Worm (Caenorhabditis elegans): ENCODE measurements around the gene pqn-62.

pqn-62 gene

DNA sequence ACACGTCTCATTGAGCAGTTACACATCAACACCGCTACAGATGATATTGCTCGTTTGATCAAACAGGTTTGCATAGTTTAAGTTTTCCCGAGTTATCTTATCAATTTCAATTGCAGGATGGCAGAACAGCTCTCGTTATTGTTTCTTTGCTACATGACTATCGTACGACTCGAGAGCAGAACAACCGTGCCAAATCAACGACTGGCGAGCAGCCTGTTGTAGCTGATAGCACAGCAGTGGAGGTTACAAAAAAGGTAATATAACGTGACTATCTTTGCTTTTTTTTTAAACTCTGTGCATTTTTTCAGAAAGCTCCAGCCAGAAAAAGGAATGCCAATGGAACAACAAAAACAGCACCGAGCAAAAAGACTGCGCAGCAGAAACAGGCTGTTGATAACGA lies 6.5 kb downstream of the pqn-62 start:
- TF ChIP-seq fos-1 (tag; optimal IDR thresholded peaks at IDR 0.05): peak; percentile 43
- no peak for TF ChIP-seq nhr-23 (tag; optimal IDR thresholded peaks at IDR 0.05)
- TF ChIP-seq snpc-4 (tag; optimal IDR thresholded peaks at IDR 0.05): no peak
- TF ChIP-seq zag-1 (tag; optimal IDR thresholded peaks at IDR 0.05): no peak
- TF ChIP-seq ceh-82 (tag; optimal IDR thresholded peaks at IDR 0.05): no peak

DNA sequence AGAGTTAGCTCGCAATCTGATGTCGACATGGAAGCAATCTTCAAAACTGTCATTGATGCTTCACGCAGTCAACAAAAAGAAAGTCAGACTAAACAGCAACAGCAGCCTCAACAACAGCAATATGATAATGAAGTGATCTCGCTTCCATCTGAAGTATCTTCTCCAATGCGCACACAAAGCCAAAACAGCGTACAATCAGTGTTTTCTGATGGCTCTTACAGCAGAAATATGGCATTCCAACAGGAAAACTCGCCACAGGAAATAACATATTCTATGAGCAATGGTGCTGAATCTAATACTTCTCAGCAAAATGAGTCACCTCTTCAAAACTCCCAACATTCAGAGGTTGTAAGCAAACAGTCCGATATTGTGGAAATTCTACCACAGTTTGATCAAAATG lies 7.0 kb downstream of the pqn-62 start:
- TF ChIP-seq nhr-237 (tag; optimal IDR thresholded peaks at IDR 0.05): no peak
- TF ChIP-seq peb-1 (tag; optimal IDR thresholded peaks at IDR 0.05): no peak

DNA sequence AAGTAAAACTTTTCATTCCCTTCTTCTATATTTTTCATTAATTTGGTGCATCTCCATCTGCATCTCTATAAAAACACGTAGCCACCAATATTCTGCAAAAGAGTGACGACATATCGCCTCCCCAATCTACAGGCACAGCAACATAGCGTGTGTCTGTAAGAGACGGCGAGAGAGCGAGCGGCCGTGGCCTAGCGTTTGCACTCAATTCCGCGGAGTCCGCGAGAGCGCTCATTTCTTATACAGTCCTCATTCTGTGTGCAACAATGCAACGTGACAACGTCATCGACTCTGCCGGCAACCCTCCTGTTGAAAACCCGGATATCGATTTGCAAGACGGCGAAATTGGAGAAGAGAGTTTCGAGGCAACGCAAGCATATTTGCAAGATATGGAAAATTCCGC lies 9.7 kb downstream of the pqn-62 start, which contains the start of gene H28G03.2:
Gene H28G03.2, plus strand, starts transcription at position 200 of the 400 bp plus-strand sequence.
- TF ChIP-seq Y55F3AM.14 (GFP tag; optimal IDR thresholded peaks at IDR 0.05): no peak
- TF ChIP-seq nhr-129 (tag; optimal IDR thresholded peaks at IDR 0.05): peak; percentile 22
- peak; percentile 18 for TF ChIP-seq sma-9 (GFP tag; optimal IDR thresholded peaks at IDR 0.05)
- TF ChIP-seq sma-9 (tag; optimal IDR thresholded peaks at IDR 0.05): no peak

DNA sequence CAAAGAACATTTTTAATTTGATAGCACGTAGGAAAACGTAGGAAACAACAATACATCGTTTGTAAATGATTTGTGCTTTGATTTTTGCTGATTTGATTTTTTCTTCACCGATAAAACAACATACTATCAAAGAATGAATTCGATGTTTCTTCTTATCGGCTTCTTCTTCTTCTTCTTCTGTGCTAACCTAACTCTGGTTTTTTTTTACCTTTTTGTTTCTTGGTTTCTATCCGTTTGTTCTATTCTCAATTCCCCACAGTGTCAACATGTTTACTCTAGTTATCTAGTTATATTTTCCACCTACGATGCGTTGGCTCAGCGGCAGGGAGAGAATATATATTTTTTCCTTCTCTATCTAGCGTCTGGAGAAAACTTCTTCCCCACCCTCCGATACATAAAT lies 11.9 kb downstream of the pqn-62 start:
- TF ChIP-seq ama-1 (optimal IDR thresholded peaks at IDR 0.05) (no peak), fos-1 (tag; optimal IDR thresholded peaks at IDR 0.05) (peak; percentile 14), crh-2 (tag; optimal IDR thresholded peaks at IDR 0.05) (peak; percentile 13), unc-39 (tag; optimal IDR thresholded peaks at IDR 0.05) (no peak)

DNA sequence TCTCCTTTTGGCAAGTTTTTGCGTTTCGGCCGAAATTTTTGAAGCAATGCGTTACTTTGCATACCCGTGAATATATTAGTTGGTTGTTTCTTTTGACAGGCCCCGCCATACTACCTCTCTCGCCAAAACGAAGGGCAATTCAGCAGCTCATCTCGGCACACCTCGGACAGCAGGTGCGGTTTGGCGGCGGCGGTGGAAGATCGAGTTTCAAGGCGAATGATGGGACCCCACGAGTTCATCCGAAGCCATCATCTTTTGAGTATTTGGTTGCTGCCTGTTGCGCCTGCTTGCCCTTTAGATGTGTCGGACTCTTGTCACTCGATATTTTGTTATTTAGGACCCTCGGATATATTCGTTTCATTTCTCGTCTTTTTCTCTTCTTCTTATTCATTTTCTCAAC lies 12.4 kb downstream of the pqn-62 start:
- TF ChIP-seq nhr-23 (tag; optimal IDR thresholded peaks at IDR 0.05) (no peak), ztf-1 (GFP tag; conservative IDR thresholded peaks at IDR 0.05) (no peak), nhr-10 (tag; optimal IDR thresholded peaks at IDR 0.05) (no peak), F13H6.1 (tag; optimal IDR thresholded peaks at IDR 0.05) (peak; percentile 71), R02D3.7 (tag; optimal IDR thresholded peaks at IDR 0.05) (no peak), nhr-237 (tag; optimal IDR thresholded peaks at IDR 0.05) (no peak), fos-1 (tag; optimal IDR thresholded peaks at IDR 0.05) (no peak), ztf-11 (tag; optimal IDR thresholded peaks at IDR 0.05) (no peak), C34F6.9 (tag; optimal IDR thresholded peaks at IDR 0.05) (no peak), nhr-129 (tag; optimal IDR thresholded peaks at IDR 0.05) (peak; percentile 22), gmeb-1 (tag; optimal IDR thresholded peaks at IDR 0.05) (no peak), lin-13 (GFP tag; optimal IDR thresholded peaks at IDR 0.05) (no peak), blmp-1 (tag; optimal IDR thresholded peaks at IDR 0.05; ENCODE audit: insufficient read depth) (no peak), nhr-77 (tag; optimal IDR thresholded peaks at IDR 0.05) (no peak), lsy-2 (tag; optimal IDR thresholded peaks at IDR 0.05) (peak in 1 of 2 experiments; percentile 8)

DNA sequence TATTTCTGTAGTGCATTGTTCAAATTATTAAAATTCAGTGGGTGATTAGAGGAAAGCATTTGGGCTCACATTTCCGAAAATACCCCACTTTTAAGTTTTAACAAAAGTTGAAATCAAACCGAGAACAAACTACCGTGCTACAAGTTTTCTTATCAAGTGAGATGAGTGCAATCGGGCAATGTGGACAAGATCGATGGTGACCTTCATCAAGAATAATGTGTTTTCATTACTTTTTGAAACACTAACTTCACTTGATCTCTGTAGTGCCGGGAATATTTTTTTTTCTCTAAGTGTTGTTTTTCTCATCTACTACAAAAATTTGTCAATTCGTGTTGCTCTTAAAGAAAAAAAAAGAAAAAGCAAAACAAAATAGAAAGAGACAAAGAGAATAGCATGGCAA lies 12.9 kb downstream of the pqn-62 start:
- TF ChIP-seq aly-2 (tag; optimal IDR thresholded peaks at IDR 0.05): no peak
- peak; percentile 28 for TF ChIP-seq fos-1 (tag; optimal IDR thresholded peaks at IDR 0.05)
- peak; percentile 32 for TF ChIP-seq blmp-1 (tag; optimal IDR thresholded peaks at IDR 0.05; ENCODE audit: insufficient read depth)
- peak; percentile 40 for TF ChIP-seq sma-9 (GFP tag; optimal IDR thresholded peaks at IDR 0.05)
- no peak for TF ChIP-seq sma-9 (tag; optimal IDR thresholded peaks at IDR 0.05)

DNA sequence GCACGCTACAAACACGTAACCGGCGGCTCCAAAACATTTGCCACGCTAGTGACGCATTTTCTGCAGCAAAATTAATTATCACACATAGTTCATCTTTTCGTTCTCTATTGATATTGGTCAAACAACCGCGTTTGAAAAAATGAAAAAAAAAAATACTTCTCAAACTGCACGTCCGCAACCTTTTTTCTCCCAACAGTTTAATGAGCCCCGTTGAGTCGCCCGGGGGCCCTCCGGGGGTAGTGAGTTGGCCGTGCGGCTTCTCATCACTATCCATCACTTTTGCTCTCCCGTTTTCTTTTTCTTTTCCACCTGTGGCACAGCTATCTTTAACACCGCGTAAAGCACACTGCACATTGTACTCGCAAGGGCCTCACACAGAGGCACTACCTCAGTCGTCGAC lies 13.5 kb downstream of the pqn-62 start:
- TF ChIP-seq mbf-1 (tag; optimal IDR thresholded peaks at IDR 0.05) (no peak), C34F6.9 (tag; optimal IDR thresholded peaks at IDR 0.05) (peak; percentile 25), sem-4 (tag; optimal IDR thresholded peaks at IDR 0.05) (no peak), lsy-2 (tag; optimal IDR thresholded peaks at IDR 0.05) (peak in 1 of 2 experiments; percentile 38), F13H6.1 (tag; optimal IDR thresholded peaks at IDR 0.05) (peak; percentile 59), mab-5 (tag; optimal IDR thresholded peaks at IDR 0.05) (no peak), ztf-11 (tag; optimal IDR thresholded peaks at IDR 0.05) (no peak), elt-1 (tag; optimal IDR thresholded peaks at IDR 0.05) (no peak)

DNA sequence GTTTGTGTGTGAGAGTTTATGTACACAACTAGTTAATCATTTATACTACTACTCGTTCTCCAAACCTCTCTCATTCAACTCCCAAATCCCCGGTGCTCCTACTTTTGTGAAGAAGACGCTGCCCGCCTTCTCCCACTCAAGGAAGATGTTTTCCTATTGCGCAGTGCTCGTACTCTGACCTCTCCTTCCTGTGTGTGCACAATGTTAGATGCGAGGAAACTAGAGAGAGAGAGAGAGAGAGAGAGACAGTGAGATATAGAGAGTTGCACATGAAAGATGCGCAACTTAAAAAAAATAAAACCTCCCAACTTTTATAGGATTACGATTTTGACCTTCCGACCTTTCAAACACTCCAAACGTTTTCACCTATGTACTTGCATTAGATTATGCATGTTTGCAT lies 14.6 kb downstream of the pqn-62 start:
- peak in 1 of 2 experiments; percentile 39 for TF ChIP-seq lsy-2 (tag; optimal IDR thresholded peaks at IDR 0.05)
- peak; percentile 72 for TF ChIP-seq F13H6.1 (tag; optimal IDR thresholded peaks at IDR 0.05)
- peak; percentile 10 for TF ChIP-seq ztf-4 (tag; optimal IDR thresholded peaks at IDR 0.05)
- TF ChIP-seq elt-3 (tag; optimal IDR thresholded peaks at IDR 0.05): no peak
- TF ChIP-seq nhr-25 (tag; optimal IDR thresholded peaks at IDR 0.05): no peak
- no peak for TF ChIP-seq nhr-11 (tag; optimal IDR thresholded peaks at IDR 0.05)
- peak; percentile 31 for TF ChIP-seq crh-2 (tag; optimal IDR thresholded peaks at IDR 0.05)
- TF ChIP-seq nhr-129 (tag; optimal IDR thresholded peaks at IDR 0.05): peak; percentile 84
- TF ChIP-seq sma-9 (GFP tag; optimal IDR thresholded peaks at IDR 0.05): peak; percentile 74
- TF ChIP-seq sma-9 (tag; optimal IDR thresholded peaks at IDR 0.05): no peak
- peak; percentile 30 for TF ChIP-seq unc-55 (GFP tag; optimal IDR thresholded peaks at IDR 0.05)
- no peak for TF ChIP-seq lin-11 (tag; optimal IDR thresholded peaks at IDR 0.05)
- peak; percentile 22 for TF ChIP-seq C34F6.9 (tag; optimal IDR thresholded peaks at IDR 0.05)
